Fruit fly (Drosophila melanogaster): ENCODE measurements around the gene AP-1gamma.

AP-1gamma gene

dm6 chrX:9118961-9119633, 10.6 kb downstream of the AP-1gamma start:
- TF ChIP-seq noc (tag; optimal IDR thresholded peaks at IDR 0.05): no peak

dm6 chrX:9119671-9120364, 11.3 kb downstream of the AP-1gamma start:
- TF ChIP-seq noc (tag; optimal IDR thresholded peaks at IDR 0.05): no peak

dm6 chrX:9120828-9121754, 12.6 kb downstream of the AP-1gamma start:
- TF ChIP-seq noc (tag; optimal IDR thresholded peaks at IDR 0.05): no peak

- no peak for TF ChIP-seq noc (tag; optimal IDR thresholded peaks at IDR 0.05)
Observed at dm6 chrX:9122492-9122891, 14.0 kb downstream of the AP-1gamma start.

- no peak for TF ChIP-seq noc (tag; optimal IDR thresholded peaks at IDR 0.05)
Observed at dm6 chrX:9127264-9128011, 18.9 kb downstream of the AP-1gamma start.

dm6 chrX:9128012-9128280, 19.5 kb downstream of the AP-1gamma start:
- no peak for TF ChIP-seq noc (tag; optimal IDR thresholded peaks at IDR 0.05)

dm6 chrX:9129436-9129835, 20.9 kb downstream of the AP-1gamma start:
- TF ChIP-seq noc (tag; optimal IDR thresholded peaks at IDR 0.05): no peak

dm6 chrX:9130243-9130642, 21.8 kb downstream of the AP-1gamma start:
- no peak for TF ChIP-seq noc (tag; optimal IDR thresholded peaks at IDR 0.05)

- no peak for TF ChIP-seq noc (tag; optimal IDR thresholded peaks at IDR 0.05)
Observed at dm6 chrX:9131523-9131922, 23.0 kb downstream of the AP-1gamma start.

- TF ChIP-seq noc (tag; optimal IDR thresholded peaks at IDR 0.05): no peak
Observed at dm6 chrX:9132589-9133237, 24.2 kb downstream of the AP-1gamma start.

- no peak for TF ChIP-seq noc (tag; optimal IDR thresholded peaks at IDR 0.05)
Observed at dm6 chrX:9133577-9134240, 25.2 kb downstream of the AP-1gamma start.

dm6 chrX:9134241-9134849, 25.9 kb downstream of the AP-1gamma start:
- TF ChIP-seq noc (tag; optimal IDR thresholded peaks at IDR 0.05): no peak

dm6 chrX:9134922-9135453, 26.5 kb downstream of the AP-1gamma start, which contains the start of gene fend:
Gene fend (minus strand): TSS chrX:9135099.
- TF ChIP-seq noc (tag; optimal IDR thresholded peaks at IDR 0.05): no peak
